Worm (Caenorhabditis elegans) whole organism, dauer: ENCODE results near the gene col-115.
"Not testable (repeated sequence)": the region's sequence is repeated elsewhere in the genome, so short reads cannot be mapped to it uniquely, and the experiment has no call there.

ENCODE experiments used
- unc-62 ChIP-seq: sonication (generic microtip); optimal IDR thresholded peaks from 2 replicates; lab custom pipeline; 2017; ENCODE audit warnings: missing biosample characterization, missing genetic modification reagents, missing genetic modification characterization

col-115 gene

DNA sequence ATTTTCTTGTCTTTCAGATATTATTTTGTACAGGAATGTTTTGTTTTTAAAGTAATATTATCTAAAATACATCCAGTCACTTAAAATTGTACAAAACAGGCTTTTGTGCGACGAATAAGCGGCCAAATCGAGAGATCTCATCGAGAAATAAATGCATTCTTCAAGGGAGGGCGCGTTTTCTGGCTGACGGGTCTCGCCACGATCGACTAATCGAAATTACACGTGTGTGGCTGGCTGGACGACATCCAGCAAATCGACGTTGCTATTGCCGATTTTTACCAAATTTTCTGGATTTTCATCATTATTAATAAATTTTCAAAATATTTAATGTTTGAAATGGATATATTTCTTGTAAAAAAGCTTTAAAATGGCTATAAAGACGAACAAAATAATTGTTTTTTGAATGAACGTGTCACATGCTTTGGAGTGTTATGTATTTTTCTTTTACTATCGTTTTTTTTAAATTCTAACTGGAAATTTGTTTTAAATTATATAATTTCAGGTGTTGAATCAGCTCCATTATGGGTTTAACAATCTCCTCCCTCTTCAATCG is 6.4 kb upstream of the col-115 start, which contains the start of gene arf-5:
Gene arf-5 (plus strand): TSS at position 503 of the 553 bp plus-strand sequence.
- TF ChIP-seq unc-62 (GFP tag; lab: Kevin White, UChicago), result no peak

DNA sequence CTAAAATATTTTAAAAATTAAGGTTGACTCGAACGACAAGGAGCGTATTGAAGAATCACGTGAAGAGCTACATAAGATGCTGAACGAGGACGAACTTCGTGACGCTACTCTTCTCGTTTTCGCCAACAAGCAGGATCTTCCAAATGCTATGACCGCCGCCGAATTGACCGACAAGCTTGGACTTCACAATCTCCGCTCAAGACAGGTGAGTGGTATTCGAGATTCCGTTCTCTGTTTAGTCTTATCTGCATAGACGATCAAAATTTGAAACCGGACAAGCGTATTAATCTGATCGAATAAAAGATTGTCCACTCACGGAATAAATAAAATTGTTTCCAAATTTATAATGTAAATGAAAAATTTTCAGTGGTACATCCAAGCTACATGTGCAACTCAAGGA is 5.5 kb upstream of the col-115 start:
- TF ChIP-seq unc-62 (GFP tag; lab: Kevin White, UChicago), result no peak

DNA sequence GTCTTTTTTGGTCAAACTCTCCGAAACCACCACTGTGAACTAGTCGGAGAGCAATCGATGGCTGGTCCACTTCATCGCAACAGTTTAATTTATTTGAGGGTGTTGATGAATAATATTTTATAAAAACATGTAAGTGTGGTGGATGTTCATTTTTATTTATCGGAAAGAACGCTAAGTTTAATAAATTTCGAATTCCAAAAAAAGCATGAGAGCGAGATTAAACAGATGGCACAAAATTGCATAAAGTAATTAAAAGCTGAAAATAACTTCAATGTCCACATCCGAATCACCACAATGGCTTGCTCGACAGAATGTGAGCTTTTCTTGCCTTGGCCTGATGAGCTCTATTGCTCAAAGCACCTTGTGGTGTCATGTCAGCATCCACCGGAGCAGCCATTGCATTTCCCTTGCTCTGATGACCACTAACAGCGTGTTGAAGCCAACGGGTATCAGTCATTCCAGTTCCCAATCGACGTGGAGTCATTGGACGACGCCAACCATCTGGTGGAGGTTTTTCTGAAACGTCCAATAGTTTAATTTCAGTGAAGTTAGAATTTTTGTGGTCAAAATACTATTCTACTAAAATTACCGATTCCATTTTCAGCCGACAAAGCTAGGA is 4.6 kb upstream of the col-115 start:
- no peak for TF ChIP-seq unc-62 (GFP tag; lab: Kevin White, UChicago)

DNA sequence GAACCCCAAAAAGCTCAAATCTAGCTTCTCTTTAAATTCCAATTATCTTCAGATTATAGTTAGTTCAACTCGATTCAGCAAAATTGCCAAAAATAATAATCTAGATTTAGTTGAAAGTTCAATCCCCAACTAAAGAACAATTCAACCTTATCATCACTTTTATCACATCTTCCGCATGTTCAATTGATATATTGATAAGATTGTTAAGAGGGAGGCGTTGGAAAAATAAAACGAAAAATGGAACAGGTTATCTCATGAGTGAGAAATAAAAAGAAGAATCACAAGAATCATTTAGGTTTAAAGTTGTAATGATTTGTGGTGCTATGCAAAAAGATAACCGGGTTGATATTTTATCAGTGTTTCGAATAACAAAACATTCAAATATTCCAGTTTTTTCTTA is 2.7 kb upstream of the col-115 start:
- TF ChIP-seq unc-62 (GFP tag; lab: Kevin White, UChicago), result no peak

DNA sequence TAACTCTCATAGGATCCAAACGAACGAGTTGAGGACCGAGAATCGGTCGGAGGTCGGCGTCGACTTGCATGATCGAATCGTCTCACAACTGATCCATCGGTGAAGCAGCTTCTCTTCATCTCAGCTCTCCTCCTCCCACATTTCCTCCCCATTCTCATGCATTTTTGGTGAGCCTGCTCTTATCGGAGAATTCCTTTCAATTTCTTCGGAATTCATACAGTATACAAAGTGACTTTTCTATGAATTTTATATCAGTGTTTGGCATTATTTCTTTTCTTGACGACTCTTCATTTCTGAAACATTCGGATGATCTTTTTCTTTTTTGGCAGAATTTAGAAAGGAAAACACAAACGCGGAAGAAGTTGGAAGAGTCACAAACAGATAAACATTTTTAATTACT is 1.4 kb upstream of the col-115 start, which contains the start of gene mec-17:
Gene mec-17 (minus strand): TSS at position 101 of the 400 bp plus-strand sequence.
- TF ChIP-seq unc-62 (GFP tag; lab: Kevin White, UChicago), result no peak

DNA sequence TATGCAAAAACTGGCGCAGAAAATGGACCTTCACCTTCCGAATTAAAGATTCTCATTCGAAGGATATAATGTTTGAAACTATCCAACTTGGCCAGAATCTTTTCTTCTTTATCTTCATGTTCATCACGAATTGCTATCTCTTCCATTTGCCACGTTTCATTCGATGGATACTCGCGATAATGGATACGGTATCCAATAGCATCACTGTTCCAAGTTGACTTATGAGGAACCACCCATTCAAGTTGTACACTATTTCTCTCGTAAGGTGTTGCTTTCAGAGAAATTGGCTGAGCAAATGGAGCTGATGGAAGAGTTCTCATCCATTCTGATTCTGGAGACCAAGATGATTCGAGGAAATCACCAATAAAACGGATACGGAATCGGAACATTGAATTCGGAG is 6.2 kb downstream of the col-115 start:
- no peak for TF ChIP-seq unc-62 (GFP tag; lab: Kevin White, UChicago)

DNA sequence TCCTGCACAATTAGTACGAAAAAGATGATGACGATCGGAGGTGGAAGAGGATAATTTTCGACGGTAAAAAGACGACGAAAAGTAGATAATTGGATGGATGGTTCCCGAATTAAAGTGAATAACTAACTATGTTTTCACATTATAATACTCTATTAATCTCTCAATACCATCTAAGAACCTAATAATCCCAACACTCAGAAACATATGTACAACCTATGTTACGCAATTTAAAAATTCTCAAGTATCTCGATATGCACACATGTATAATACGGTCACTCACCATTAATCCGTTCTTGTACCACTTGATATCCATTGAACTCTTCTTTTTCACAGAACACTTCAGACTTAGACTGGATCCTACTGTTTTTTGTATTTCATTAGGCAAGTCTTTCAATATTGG is 12.3 kb downstream of the col-115 start:
- TF ChIP-seq unc-62 (GFP tag; lab: Kevin White, UChicago), result no peak

DNA sequence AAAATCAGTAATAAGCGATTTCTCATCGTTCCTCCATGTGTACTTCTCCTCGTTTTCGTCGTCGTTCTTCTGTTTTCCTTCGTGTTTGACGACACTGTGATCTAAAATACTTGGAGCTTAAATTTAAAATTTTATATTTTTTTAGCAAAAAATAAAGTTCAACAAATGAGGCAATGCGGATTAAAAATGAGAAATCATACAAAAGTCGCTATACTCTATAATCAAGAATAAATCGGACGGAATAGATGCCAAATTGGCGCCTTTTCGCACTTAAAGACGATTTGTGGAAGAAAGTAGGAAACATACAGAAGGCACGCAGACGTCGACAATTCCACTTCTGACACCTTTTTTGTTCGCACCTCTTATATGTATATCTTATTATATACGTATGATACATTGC is 15.5 kb downstream of the col-115 start, which contains the start of gene rig-4:
Gene rig-4 (minus strand): TSS at position 101 of the 400 bp plus-strand sequence.
- TF ChIP-seq unc-62 (GFP tag; lab: Kevin White, UChicago), result no peak

DNA sequence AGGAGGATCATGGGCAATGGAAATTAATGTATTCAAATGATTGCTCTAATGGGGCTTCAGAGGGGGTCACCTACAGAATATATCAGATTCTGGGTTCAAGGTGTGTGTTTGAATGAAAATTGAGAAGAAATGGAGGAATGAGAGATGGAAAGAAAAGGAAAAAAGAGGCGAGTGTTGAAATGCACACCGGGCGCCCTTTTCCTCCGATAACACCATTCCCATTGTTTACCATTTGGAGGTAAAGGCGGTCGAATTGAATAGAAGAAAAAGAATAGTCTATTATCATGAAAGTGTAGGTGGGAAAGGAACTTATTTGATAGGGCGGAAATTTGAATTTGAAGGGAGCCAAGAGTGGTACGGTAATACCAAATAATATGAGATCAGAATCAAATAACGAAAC is 16.9 kb downstream of the col-115 start:
- TF ChIP-seq unc-62 (GFP tag; lab: Kevin White, UChicago), result no peak

DNA sequence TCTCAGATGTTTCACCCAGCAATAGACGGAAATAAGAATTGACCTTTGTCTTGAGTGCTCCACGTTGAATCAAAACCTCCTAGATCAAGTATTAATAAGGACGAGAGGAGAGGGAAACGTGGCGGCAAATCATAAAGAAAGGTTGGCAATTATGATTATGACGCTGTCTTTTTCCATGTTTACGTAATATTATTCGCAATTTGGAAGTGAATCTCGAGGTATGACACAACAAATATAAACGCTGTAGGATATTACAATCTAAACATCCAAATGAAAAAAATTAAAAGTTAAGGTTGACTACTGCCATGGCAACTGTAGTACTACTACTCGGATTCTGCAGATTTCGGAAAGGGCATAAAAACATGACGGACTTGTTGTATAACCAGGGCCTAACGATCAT is 17.7 kb downstream of the col-115 start:
- no peak for TF ChIP-seq unc-62 (GFP tag; lab: Kevin White, UChicago)

DNA sequence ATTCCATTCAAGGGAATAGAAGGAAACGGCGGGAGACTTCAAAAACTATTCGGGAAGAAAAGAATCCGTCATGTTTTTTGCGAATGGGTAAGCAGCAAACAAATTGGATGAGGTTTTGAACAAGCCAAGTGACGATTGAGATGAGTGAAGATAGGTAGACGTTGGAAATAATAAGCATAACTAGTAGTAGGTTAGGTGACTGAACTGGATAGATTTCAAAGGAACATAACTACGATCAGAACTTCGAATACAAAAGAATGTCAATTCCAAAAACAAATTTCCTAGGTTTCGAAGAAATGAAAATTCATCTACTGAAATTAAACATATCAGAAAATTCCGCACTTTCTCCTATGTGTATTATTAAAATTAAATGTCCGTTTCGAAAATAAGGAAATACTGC is 19.1 kb downstream of the col-115 start:
- no peak for TF ChIP-seq unc-62 (GFP tag; lab: Kevin White, UChicago)

DNA sequence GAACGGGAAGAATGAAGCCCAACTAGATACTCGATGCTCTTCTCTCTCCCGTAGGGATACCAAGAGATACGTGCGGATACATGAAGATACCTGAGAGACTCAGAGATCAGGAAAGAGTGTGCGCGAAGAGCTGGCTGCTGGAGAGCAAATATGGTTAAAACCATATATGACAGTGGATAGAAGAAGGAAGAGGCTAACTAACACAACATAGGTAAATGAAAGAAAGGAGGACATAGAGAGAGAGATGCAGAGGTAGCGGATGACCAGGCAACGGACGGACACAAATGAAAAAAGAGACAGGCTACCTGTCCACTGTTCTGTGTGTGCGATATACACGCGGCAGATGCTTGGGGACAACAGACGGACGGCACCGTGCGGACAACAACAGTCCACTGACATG is 19.7 kb downstream of the col-115 start:
- no peak for TF ChIP-seq unc-62 (GFP tag; lab: Kevin White, UChicago)

DNA sequence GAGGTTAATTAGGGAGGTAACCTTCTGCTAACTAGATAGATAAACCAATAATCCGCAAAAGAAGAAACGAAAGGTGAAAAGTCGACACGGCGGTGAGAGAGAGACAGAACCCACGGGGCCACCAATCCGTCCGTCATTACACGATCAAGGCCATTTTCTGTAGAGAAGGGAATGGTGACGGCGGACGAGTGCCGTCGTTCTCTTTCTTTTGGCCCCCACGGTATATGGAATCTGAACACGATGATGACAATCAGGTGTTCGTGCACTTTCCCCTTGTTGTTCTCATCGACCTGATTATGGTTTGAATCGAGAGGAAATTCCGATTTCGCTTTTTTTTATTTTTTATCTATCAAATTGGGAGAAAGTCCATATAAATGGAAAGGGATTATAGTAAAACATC is 20.9 kb downstream of the col-115 start:
- TF ChIP-seq unc-62 (GFP tag; lab: Kevin White, UChicago), result no peak

DNA sequence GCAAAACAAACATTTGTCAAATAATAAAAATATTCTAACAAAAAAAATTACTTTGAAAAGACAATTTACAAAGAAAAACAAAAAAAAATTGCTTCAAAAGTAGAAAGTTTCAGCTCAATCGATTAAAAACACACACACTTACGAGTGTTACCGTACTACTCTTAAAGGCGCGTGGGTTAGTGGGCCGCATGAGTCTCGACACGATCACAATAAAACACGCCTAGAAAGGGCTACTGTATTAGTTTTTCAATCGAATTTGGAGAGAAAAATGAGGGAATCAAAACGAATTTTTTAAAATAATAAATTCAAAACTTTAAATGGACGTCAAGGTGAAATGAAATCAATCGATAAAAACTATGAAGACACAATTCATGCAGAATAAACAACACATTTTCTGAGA is 22.0 kb downstream of the col-115 start:
- no peak for TF ChIP-seq unc-62 (GFP tag; lab: Kevin White, UChicago)

DNA sequence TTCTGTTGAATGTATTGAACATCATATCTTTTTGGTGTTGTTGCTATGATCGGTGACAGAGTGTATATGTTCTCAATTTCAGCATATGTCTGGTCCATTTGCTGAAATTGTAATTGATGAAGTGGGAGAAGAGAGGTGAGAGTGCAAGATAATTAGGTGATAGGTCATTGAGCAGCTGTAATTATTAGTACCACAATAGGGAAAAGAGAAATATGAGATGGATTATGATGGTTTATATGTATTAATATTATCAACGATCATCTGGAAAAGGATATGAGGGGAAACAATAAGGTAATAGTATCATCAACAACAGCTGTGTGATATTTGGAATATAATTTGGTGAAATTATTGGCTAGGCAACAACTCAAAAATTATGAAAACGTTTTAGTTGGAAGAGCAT is 23.8 kb downstream of the col-115 start, which contains the start of gene Y42H9B.3:
Gene Y42H9B.3 (minus strand): TSS at position 101 of the 400 bp plus-strand sequence.
- no peak for TF ChIP-seq unc-62 (GFP tag; lab: Kevin White, UChicago)

DNA sequence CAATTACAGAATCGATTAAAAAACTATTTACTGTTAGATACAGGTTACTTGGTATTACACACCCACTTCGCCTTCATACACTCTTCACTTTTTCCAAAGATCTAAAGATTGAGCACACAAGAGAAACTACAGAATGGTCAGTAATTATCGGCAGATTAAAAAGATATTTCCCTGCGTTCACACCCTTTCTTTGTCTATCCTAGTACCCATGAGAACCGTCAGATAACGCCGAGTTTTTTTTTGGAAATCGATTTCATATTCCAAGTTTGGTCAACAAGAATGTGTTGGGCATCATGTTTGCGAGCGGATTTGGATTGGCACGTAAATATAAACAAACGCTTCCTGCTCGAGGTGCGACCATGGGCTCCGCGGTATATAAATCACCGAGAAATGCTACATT is 25.4 kb downstream of the col-115 start, which contains the start of gene C26B2.8:
Gene C26B2.8 (plus strand): TSS at position 301 of the 400 bp plus-strand sequence.
- TF ChIP-seq unc-62 (GFP tag; lab: Kevin White, UChicago), result no peak

DNA sequence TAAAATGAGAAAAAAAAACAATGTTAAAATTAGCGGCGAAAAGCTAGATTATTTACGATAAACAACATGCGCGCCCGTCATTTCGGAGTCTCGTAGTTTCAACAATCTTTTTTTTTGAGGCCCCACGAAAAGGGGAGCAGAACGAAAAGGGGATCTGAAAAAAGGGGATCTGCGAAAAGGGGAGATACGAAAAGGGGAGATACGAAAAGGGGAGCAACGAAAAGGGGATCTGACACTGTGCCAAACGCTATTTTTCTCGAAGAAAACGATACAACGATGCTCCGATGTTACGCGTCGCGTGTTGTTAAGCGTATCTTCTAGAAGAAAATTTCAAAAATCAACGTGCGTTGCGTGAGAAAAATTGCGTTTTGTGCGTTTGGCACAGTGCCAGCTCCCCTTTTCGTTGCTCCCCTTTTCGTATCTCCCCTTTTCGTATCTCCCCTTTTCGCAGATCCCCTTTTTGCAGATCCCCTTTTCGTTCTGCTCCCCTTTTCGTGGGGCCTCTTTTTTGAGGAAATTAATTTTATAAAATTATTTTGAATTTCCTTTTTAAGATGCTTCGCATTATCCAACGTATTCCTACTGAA is 27.3 kb downstream of the col-115 start, which contains the start of gene C26B2.7:
Gene C26B2.7 (plus strand): TSS at position 549 of the 587 bp plus-strand sequence.
- TF ChIP-seq unc-62 (GFP tag; lab: Kevin White, UChicago), result not testable (repeated sequence)
